Fruit fly (Drosophila melanogaster) whole organism, wandering third instar larva: ENCODE data around the gene CG43999.

Experiments used
- CG32264 ChIP-seq: fragments of 200-800 bp; sonication (Bioruptor generic); optimal IDR thresholded peaks from 2 replicates; lab custom pipeline; 2016; ENCODE audit warnings: missing biosample characterization, missing genetic modification characterization
- CG9705 ChIP-seq: fragments of 200-800 bp; sonication (Bioruptor generic); optimal IDR thresholded peaks from 2 replicates; lab custom pipeline; 2018; ENCODE audit warnings: missing biosample characterization, mild to moderate bottlenecking, missing genetic modification characterization
- CrebA ChIP-seq: fragments of 200-800 bp; sonication (Bioruptor generic); optimal IDR thresholded peaks from 2 replicates; lab custom pipeline; 2016; ENCODE audit warnings: missing biosample characterization, mild to moderate bottlenecking, missing genetic modification characterization, borderline replicate concordance
- Dfd ChIP-seq: fragments of >200 bp; optimal IDR thresholded peaks from 2 replicates; lab custom pipeline; 2017; ENCODE audit warnings: missing biosample characterization, missing genetic modification characterization
- Dif ChIP-seq: fragments of 200-275, 200-300 bp; sonication (Bioruptor generic); optimal IDR thresholded peaks from 2 replicates; lab custom pipeline; 2018; ENCODE audit warnings: missing biosample characterization, missing genetic modification characterization; ENCODE audit not compliant: partially characterized antibody
- GATAd ChIP-seq: sonication (Bioruptor generic); optimal IDR thresholded peaks from 2 replicates; lab custom pipeline; 2016; ENCODE audit warnings: missing biosample characterization, missing genetic modification characterization
- HLH106 ChIP-seq: fragments of 200-800 bp; optimal IDR thresholded peaks from 3 replicates; lab custom pipeline; 2019; ENCODE audit warnings: missing biosample characterization, mild to moderate bottlenecking, missing genetic modification characterization, moderate library complexity
- Hnf4 ChIP-seq: fragments of 200-800 bp; sonication (Bioruptor generic); optimal IDR thresholded peaks from 2 replicates; lab custom pipeline; 2016; ENCODE audit warnings: missing biosample characterization, mild to moderate bottlenecking, missing genetic modification characterization
- Hr78 ChIP-seq: fragments of >200 bp; optimal IDR thresholded peaks from 2 replicates; lab custom pipeline; 2017; ENCODE audit warnings: missing biosample characterization, missing genetic modification characterization
- Hr83 ChIP-seq: fragments of 200-300 bp; sonication (Bioruptor generic); optimal IDR thresholded peaks from 2 replicates; lab custom pipeline; 2016; ENCODE audit warnings: missing biosample characterization, mild to moderate bottlenecking, missing genetic modification characterization, moderate library complexity; ENCODE audit not compliant: poor library complexity, severe bottlenecking
- Jra ChIP-seq: sonication (Bioruptor generic); optimal IDR thresholded peaks from 2 replicates; lab custom pipeline; 2016; ENCODE audit warnings: missing biosample characterization, missing genetic modification characterization
- Mio ChIP-seq: sonication (Bioruptor generic); optimal IDR thresholded peaks from 2 replicates; lab custom pipeline; 2016; ENCODE audit warnings: missing biosample characterization, missing genetic modification characterization
- Myc ChIP-seq: fragments of >200 bp; optimal IDR thresholded peaks from 2 replicates; lab custom pipeline; 2017
- N ChIP-seq: fragments of >200 bp; optimal IDR thresholded peaks from 2 replicates; lab custom pipeline; 2018; ENCODE audit warnings: missing biosample characterization, missing external identifiers, missing genetic modification characterization
- OdsH ChIP-seq: fragments of 200-800 bp; sonication (Bioruptor generic); optimal IDR thresholded peaks from 2 replicates; lab custom pipeline; 2016; ENCODE audit warnings: missing biosample characterization, mild to moderate bottlenecking, missing genetic modification characterization
- Rel ChIP-seq, 2 experiments: fragments of 200-800 bp; sonication (Bioruptor generic) in 1 of 2; optimal IDR thresholded peaks; 2 replicates in 1 of 2; 3 replicates in 1 of 2; lab custom pipeline; 2016 to 2019; ENCODE audit warnings: mild to moderate bottlenecking in 2 of 2, missing biosample characterization in 2 of 2, missing genetic modification characterization in 2 of 2, moderate library complexity in 1 of 2
- Sp1 ChIP-seq: fragments of 200-800 bp; sonication (Bioruptor generic); optimal IDR thresholded peaks from 3 replicates; lab custom pipeline; 2019; ENCODE audit warnings: missing biosample characterization, mild to moderate bottlenecking, missing genetic modification characterization, moderate library complexity
- Vsx2 ChIP-seq: fragments of 200-300, 225-300 bp; sonication (Bioruptor generic); optimal IDR thresholded peaks from 2 replicates; lab custom pipeline; 2018; ENCODE audit warnings: missing biosample characterization, missing genetic modification characterization; ENCODE audit not compliant: partially characterized antibody
- br ChIP-seq: fragments of 200-800 bp; sonication (Bioruptor generic); optimal IDR thresholded peaks from 2 replicates; lab custom pipeline; 2016; ENCODE audit warnings: missing biosample characterization, missing genetic modification characterization
- brk ChIP-seq: fragments of 200-800 bp; sonication (Bioruptor generic); optimal IDR thresholded peaks from 2 replicates; lab custom pipeline; 2016; ENCODE audit warnings: missing biosample characterization, mild to moderate bottlenecking, missing genetic modification characterization
- dl ChIP-seq, 2 experiments: fragments of 175-275, 200-275 bp in 1 of 2; fragments of 200-275 bp in 1 of 2; sonication (Bioruptor generic); optimal IDR thresholded peaks; lab custom pipeline; 2018; ENCODE audit warnings: mild to moderate bottlenecking in 2 of 2, missing biosample characterization in 2 of 2, missing genetic modification characterization in 2 of 2, moderate library complexity in 2 of 2; ENCODE audit not compliant: partially characterized antibody in 2 of 2, insufficient read depth in 1 of 2
- dmrt93B ChIP-seq: fragments of 200-800 bp; sonication (Bioruptor generic); optimal IDR thresholded peaks from 2 replicates; lab custom pipeline; 2018; ENCODE audit warnings: missing biosample characterization, mild to moderate bottlenecking, missing genetic modification characterization
- dsf ChIP-seq: sonication (Bioruptor generic); optimal IDR thresholded peaks from 2 replicates; lab custom pipeline; 2016; ENCODE audit warnings: missing biosample characterization, missing genetic modification characterization, borderline replicate concordance
- ey ChIP-seq: fragments of 200-800 bp; sonication (Bioruptor generic); optimal IDR thresholded peaks from 2 replicates; lab custom pipeline; 2016; ENCODE audit warnings: missing biosample characterization, missing genetic modification characterization
- foxo ChIP-seq, 2 experiments: fragments of 200-800 bp; sonication (Bioruptor generic); optimal IDR thresholded peaks; 2 replicates in 1 of 2; 3 replicates in 1 of 2; lab custom pipeline; 2016 to 2017; ENCODE audit warnings: missing biosample characterization in 2 of 2, missing genetic modification characterization in 2 of 2
- fru ChIP-seq: fragments of 200-800 bp; sonication (Bioruptor generic); optimal IDR thresholded peaks from 3 replicates; lab custom pipeline; 2016; ENCODE audit warnings: missing biosample characterization, mild to moderate bottlenecking, missing genetic modification characterization
- h ChIP-seq: fragments of 200-800 bp; sonication (Bioruptor generic); optimal IDR thresholded peaks from 3 replicates; lab custom pipeline; 2016; ENCODE audit warnings: missing biosample characterization, mild to moderate bottlenecking, missing genetic modification characterization
- jim ChIP-seq: fragments of 175-275, 200-325 bp; sonication (Bioruptor generic); optimal IDR thresholded peaks from 2 replicates; lab custom pipeline; 2016; ENCODE audit warnings: missing biosample characterization, mild to moderate bottlenecking, missing genetic modification characterization
- pan ChIP-seq: fragments of >200 bp; optimal IDR thresholded peaks from 2 replicates; lab custom pipeline; 2017
- psq ChIP-seq: fragments of 200-800 bp; sonication (Bioruptor generic); optimal IDR thresholded peaks from 3 replicates; lab custom pipeline; 2017; ENCODE audit warnings: missing biosample characterization, mild to moderate bottlenecking, missing genetic modification characterization, moderate library complexity
- rgr ChIP-seq: fragments of 200-800 bp; sonication (Bioruptor generic); optimal IDR thresholded peaks from 3 replicates; lab custom pipeline; 2016; ENCODE audit warnings: missing biosample characterization, mild to moderate bottlenecking, missing genetic modification characterization
- sage ChIP-seq: fragments of 200-800 bp; sonication (Bioruptor generic); optimal IDR thresholded peaks from 2 replicates; lab custom pipeline; 2016; ENCODE audit warnings: missing biosample characterization, mild to moderate bottlenecking, missing genetic modification characterization
- sv ChIP-seq: fragments of 200-800 bp; sonication (Bioruptor generic); optimal IDR thresholded peaks from 3 replicates; lab custom pipeline; 2016; ENCODE audit warnings: missing biosample characterization, missing genetic modification characterization
- usp ChIP-seq: fragments of >200 bp; optimal IDR thresholded peaks from 2 replicates; lab custom pipeline; 2017; ENCODE audit warnings: missing biosample characterization, missing genetic modification characterization
- woc ChIP-seq: sonication (Bioruptor generic); optimal IDR thresholded peaks from 2 replicates; lab custom pipeline; 2016; ENCODE audit warnings: missing biosample characterization, mild to moderate bottlenecking, missing genetic modification characterization

The CG43999 gene

DNA sequence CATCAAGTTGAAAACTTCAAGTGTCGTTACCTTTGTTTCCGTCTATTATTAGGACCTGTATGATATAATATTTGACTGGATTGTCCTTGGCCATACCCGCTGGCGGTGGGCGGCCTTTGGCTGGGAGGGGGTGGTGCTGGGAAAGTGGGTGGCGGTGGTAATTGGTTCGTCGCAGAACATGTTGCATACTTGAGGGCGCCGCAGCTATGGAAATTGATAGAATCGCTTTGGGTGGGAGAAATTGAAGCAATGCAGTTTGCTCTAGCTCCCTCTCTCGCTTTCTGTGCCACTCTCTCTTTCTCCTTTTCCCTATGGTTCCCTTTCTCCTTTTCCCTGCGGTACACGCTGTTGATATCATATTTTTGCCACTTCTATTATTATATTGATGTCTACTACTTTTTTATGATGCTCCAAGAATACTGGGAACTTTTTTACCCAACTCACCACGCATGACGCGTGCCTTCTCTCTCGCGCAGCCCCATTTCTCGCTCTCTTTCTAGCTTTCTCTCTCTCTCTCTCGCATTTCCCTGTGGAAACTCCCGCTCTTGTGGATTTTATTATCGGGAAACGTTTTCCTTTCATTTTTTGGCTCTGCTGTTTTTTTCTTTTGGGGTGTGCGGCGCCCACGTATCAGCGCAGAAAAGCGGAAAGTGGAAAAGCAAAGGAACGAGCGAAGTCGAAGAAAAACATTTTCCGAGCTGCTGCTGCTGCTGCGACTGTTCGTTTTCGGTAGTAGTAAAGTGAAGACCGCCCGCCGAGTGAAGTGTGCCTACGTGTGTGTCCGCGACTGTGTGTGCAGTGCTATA is 36.3 kb upstream of the CG43999 start:
- TF ChIP-seq rgr (GFP tag; lab: Kevin White, UChicago): no peak
- no peak for TF ChIP-seq Hnf4
- no peak for TF ChIP-seq CG32264 (GFP tag; lab: Kevin White, UChicago)
- no peak for TF ChIP-seq jim (GFP tag; lab: Kevin White, UChicago)

- TF ChIP-seq CrebA: no peak
- peak in 1 of 2 experiments; percentile 6 for TF ChIP-seq dl (GFP tag; optimal IDR thresholded peaks at IDR 0.05; lab: Kevin White, UChicago; ENCODE audit: insufficient read depth in 1 of 2, partially characterized antibody in 2 of 2)
- TF ChIP-seq Myc (lab: Kevin White, UChicago): no peak
- peak; percentile 26 for TF ChIP-seq Sp1
- no peak for TF ChIP-seq Rel (GFP tag; optimal IDR thresholded peaks at IDR 0.05; lab: Kevin White, UChicago)
- peak; percentile 22 for TF ChIP-seq Rel (tag; optimal IDR thresholded peaks at IDR 0.05; lab: Kevin White, UChicago)
- TF ChIP-seq rgr (GFP tag; lab: Kevin White, UChicago): peak; percentile 6
- TF ChIP-seq foxo (GFP tag; optimal IDR thresholded peaks at IDR 0.05; lab: Kevin White, UChicago): no peak
- peak; percentile 43 for TF ChIP-seq Dif (GFP tag; lab: Kevin White, UChicago)
- no peak for TF ChIP-seq N (GFP tag; lab: Kevin White, UChicago)
- peak; percentile 10 for TF ChIP-seq Vsx2 (GFP tag; lab: Kevin White, UChicago)
Measured at dm6 chr3R:23962781-23963222, 34.0 kb upstream of the CG43999 start, which contains the start of gene CG31140. CG31140 (plus strand) TSS chr3R:23963180.

DNA sequence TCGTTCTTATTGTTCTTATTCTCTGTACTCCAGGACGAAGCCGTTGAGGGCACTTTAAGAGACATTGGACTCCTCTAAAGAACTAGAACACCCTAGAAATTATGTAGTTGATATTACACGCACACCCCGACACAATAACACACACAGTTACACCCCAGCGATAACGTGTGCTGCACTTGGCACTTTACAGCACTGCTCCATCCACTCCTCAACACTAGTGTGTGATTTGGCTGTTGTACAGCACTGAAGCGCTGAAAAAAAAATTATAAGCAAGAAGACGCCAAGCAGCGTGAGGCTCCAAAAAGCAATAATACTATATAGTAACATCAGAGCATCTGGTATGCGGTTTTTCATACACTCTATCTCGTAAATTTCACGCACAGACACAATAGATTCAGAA is 32.1 kb upstream of the CG43999 start:
- TF ChIP-seq ey (GFP tag; lab: Kevin White, UChicago): no peak
- no peak for TF ChIP-seq CrebA
- no peak for TF ChIP-seq Dfd (GFP tag; lab: Kevin White, UChicago)
- no peak for TF ChIP-seq brk (GFP tag; lab: Kevin White, UChicago)
- no peak for TF ChIP-seq sage (GFP tag; lab: Kevin White, UChicago)
- no peak for TF ChIP-seq woc (GFP tag; lab: Kevin White, UChicago)
- no peak for TF ChIP-seq usp (GFP tag; lab: Kevin White, UChicago)
- TF ChIP-seq Hr78: no peak
- TF ChIP-seq Dif (GFP tag; lab: Kevin White, UChicago): no peak
- TF ChIP-seq dsf: no peak

dm6 chr3R:23958091-23958838 is 29.5 kb upstream of the CG43999 start, which contains the start of the genes GluProRS and AP-1sigma:
GluProRS (minus strand) TSS chr3R:23958391.
AP-1sigma (plus strand) TSS chr3R:23958651.
- TF ChIP-seq pan (lab: Kevin White, UChicago): no peak
- TF ChIP-seq fru (GFP tag; lab: Kevin White, UChicago): peak; percentile 89
- TF ChIP-seq dsf: peak; percentile 79
- TF ChIP-seq Vsx2 (GFP tag; lab: Kevin White, UChicago): no peak
- peak; percentile 94 for TF ChIP-seq sv (GFP tag; lab: Kevin White, UChicago)
- peak; percentile 81 for TF ChIP-seq br (GFP tag; lab: Kevin White, UChicago)
- no peak for TF ChIP-seq brk (GFP tag; lab: Kevin White, UChicago)
- TF ChIP-seq dmrt93B (GFP tag; lab: Kevin White, UChicago): peak; percentile 86
- peak; percentile 47 for TF ChIP-seq Rel (GFP tag; optimal IDR thresholded peaks at IDR 0.05; lab: Kevin White, UChicago)
- peak; percentile 66 for TF ChIP-seq Rel (tag; optimal IDR thresholded peaks at IDR 0.05; lab: Kevin White, UChicago)
- TF ChIP-seq CG32264 (GFP tag; lab: Kevin White, UChicago): peak; percentile 72
- peak; percentile 85 for TF ChIP-seq Sp1
- TF ChIP-seq Jra: peak; percentile 89
- peak; percentile 51 to 93 for TF ChIP-seq foxo (GFP tag; optimal IDR thresholded peaks at IDR 0.05; lab: Kevin White, UChicago)
- no peak for TF ChIP-seq Dfd (GFP tag; lab: Kevin White, UChicago)
- no peak for TF ChIP-seq Hr78
- peak; percentile 87 for TF ChIP-seq woc (GFP tag; lab: Kevin White, UChicago)
- TF ChIP-seq Hnf4: peak; percentile 85
- TF ChIP-seq h (GFP tag; lab: Kevin White, UChicago): peak; percentile 92
- TF ChIP-seq GATAd: peak; percentile 80
- TF ChIP-seq sage (GFP tag; lab: Kevin White, UChicago): peak; percentile 65
- TF ChIP-seq psq (GFP tag; lab: Kevin White, UChicago): peak; percentile 82
- TF ChIP-seq Mio (GFP tag; lab: Kevin White, UChicago): peak; percentile 37
- TF ChIP-seq CG9705 (GFP tag; lab: Kevin White, UChicago): peak; percentile 85
- TF ChIP-seq OdsH (GFP tag; lab: Kevin White, UChicago): peak; percentile 86
- peak; percentile 91 for TF ChIP-seq HLH106 (tag; lab: Kevin White, UChicago)
- TF ChIP-seq usp (GFP tag; lab: Kevin White, UChicago): no peak
- no peak for TF ChIP-seq jim (GFP tag; lab: Kevin White, UChicago)
- TF ChIP-seq ey (GFP tag; lab: Kevin White, UChicago): peak; percentile 89
- peak; percentile 90 for TF ChIP-seq rgr (GFP tag; lab: Kevin White, UChicago)
- peak; percentile 83 for TF ChIP-seq Myc (lab: Kevin White, UChicago)
- peak; percentile 57 for TF ChIP-seq Hr83 (GFP tag; lab: Kevin White, UChicago)
